Worm (Caenorhabditis elegans): ENCODE results near the gene Y66A7A.7.
A peak's percentile ranks its signal among the peaks of the same experiment; 100 is the strongest.

- TF ChIP-seq elt-3 (tag; optimal IDR thresholded peaks at IDR 0.05), result peak in 1 of 6 experiments; percentile 77
- TF ChIP-seq hlh-4 (tag; optimal IDR thresholded peaks at IDR 0.05), result no peak
- no peak for TF ChIP-seq aly-2 (tag; optimal IDR thresholded peaks at IDR 0.05)
- no peak for TF ChIP-seq lin-15B (tag; optimal IDR thresholded peaks at IDR 0.05)
- TF ChIP-seq F16B12.6 (tag; optimal IDR thresholded peaks at IDR 0.05), result no peak
These were observed 3.1 kb upstream of the Y66A7A.7 start for ce11 chrIII:11632376-11632775.

Data from whole organism, L1 larva.